Fruit fly (Drosophila melanogaster): ENCODE results near the gene bou.

The bou gene

dm6 chrX:6985182-6985851 lies 969 bp upstream of the bou start (continued):
- TF ChIP-seq usp (GFP tag; optimal IDR thresholded peaks at IDR 0.05) (no peak), tai (GFP tag; optimal IDR thresholded peaks at IDR 0.05) (peak; percentile 92), sv (GFP tag; optimal IDR thresholded peaks at IDR 0.05) (peak; percentile 57), woc (GFP tag; optimal IDR thresholded peaks at IDR 0.05) (peak; percentile 99), OdsH (GFP tag; optimal IDR thresholded peaks at IDR 0.05) (peak; percentile 94), Hr78 (GFP tag; optimal IDR thresholded peaks at IDR 0.05) (no peak), Hnf4 (GFP tag; optimal IDR thresholded peaks at IDR 0.05) (peak; percentile 94), HLH106 (tag; optimal IDR thresholded peaks at IDR 0.05) (peak; percentile 94)

- TF ChIP-seq OdsH (GFP tag; optimal IDR thresholded peaks at IDR 0.05) (no peak), br (GFP tag; optimal IDR thresholded peaks at IDR 0.05) (no peak), N (GFP tag; optimal IDR thresholded peaks at IDR 0.05) (no peak), Dif (GFP tag; optimal IDR thresholded peaks at IDR 0.05; ENCODE audit: partially characterized antibody) (peak; percentile 33), sage (GFP tag; optimal IDR thresholded peaks at IDR 0.05) (no peak)
Observed at dm6 chrX:6987091-6987490, 805 bp downstream of the bou start.

DNA sequence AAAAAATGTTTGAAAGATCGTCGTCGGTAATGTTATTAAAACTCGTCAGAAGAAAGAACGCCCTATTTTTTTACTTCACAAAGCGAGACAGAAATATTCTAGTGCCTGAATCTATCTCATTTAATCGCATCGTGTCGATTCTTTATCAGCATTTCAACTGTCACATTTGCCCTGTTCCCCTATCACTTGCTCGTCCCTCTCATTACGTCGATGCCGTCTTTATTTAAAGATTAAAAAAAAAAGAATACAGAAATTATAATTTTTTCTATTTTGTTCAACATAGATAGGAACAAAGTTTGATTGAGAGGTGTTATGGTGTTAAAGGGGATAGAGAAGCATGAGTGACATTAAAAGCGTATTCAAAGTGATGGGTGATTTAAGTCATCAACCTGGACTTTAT lies 1.8 kb downstream of the bou start:
- TF ChIP-seq Abd-B (GFP tag; optimal IDR thresholded peaks at IDR 0.05) (no peak), Jra (GFP tag; optimal IDR thresholded peaks at IDR 0.05) (no peak), Dfd (GFP tag; optimal IDR thresholded peaks at IDR 0.05) (no peak), woc (GFP tag; optimal IDR thresholded peaks at IDR 0.05) (no peak)

- peak; percentile 60 for TF ChIP-seq psq (GFP tag; optimal IDR thresholded peaks at IDR 0.05)
- TF ChIP-seq h (GFP tag; optimal IDR thresholded peaks at IDR 0.05) = no peak
- no peak for TF ChIP-seq br (GFP tag; optimal IDR thresholded peaks at IDR 0.05)
- no peak for TF ChIP-seq dmrt93B (GFP tag; optimal IDR thresholded peaks at IDR 0.05)
- TF ChIP-seq dl (GFP tag; optimal IDR thresholded peaks at IDR 0.05; ENCODE audit: insufficient read depth in 1 of 2, partially characterized antibody in 2 of 2) = peak; percentile 24 to 38
- no peak for TF ChIP-seq jim (GFP tag; optimal IDR thresholded peaks at IDR 0.05)
- no peak for TF ChIP-seq Abd-B (GFP tag; optimal IDR thresholded peaks at IDR 0.05)
Observed at dm6 chrX:6988632-6989338, 2.5 kb downstream of the bou start.

DNA sequence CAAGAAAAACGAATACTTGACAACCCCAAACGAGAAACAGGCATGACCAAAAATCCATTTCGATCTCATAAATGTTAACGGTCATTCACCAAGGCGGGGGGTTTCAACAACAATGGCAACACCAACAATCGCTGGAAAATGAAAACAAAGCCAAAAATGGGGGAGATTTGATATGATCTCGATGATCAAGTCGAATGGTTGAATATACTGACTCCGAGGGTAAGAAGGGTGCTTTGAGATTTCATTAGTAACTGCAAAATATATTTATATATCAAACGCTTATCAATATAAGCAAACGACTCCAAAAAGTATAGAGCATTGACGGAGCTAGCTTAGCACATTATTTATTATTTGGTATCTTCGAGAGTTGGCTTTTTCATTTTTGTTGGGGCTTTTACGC lies 3.8 kb downstream of the bou start:
- TF ChIP-seq CG9705 (GFP tag; optimal IDR thresholded peaks at IDR 0.05) (no peak), foxo (GFP tag; optimal IDR thresholded peaks at IDR 0.05) (peak in 1 of 2 experiments; percentile 53), usp (GFP tag; optimal IDR thresholded peaks at IDR 0.05) (no peak), woc (GFP tag; optimal IDR thresholded peaks at IDR 0.05) (peak; percentile 51), Sp1 (GFP tag; optimal IDR thresholded peaks at IDR 0.05) (no peak), dsf (GFP tag; optimal IDR thresholded peaks at IDR 0.05; ENCODE audit: borderline replicate concordance) (no peak), dl (GFP tag; optimal IDR thresholded peaks at IDR 0.05; ENCODE audit: insufficient read depth in 1 of 2, partially characterized antibody in 2 of 2) (no peak), h (GFP tag; optimal IDR thresholded peaks at IDR 0.05) (peak; percentile 57), pan (optimal IDR thresholded peaks at IDR 0.05) (no peak), tai (GFP tag; optimal IDR thresholded peaks at IDR 0.05) (no peak), ey (GFP tag; optimal IDR thresholded peaks at IDR 0.05) (peak; percentile 22), fru (GFP tag; optimal IDR thresholded peaks at IDR 0.05) (peak; percentile 44), Hnf4 (GFP tag; optimal IDR thresholded peaks at IDR 0.05) (peak; percentile 18), Mio (GFP tag; optimal IDR thresholded peaks at IDR 0.05) (no peak), dmrt93B (GFP tag; optimal IDR thresholded peaks at IDR 0.05) (peak; percentile 1), N (GFP tag; optimal IDR thresholded peaks at IDR 0.05) (no peak), Hr78 (GFP tag; optimal IDR thresholded peaks at IDR 0.05) (no peak), CG32264 (GFP tag; optimal IDR thresholded peaks at IDR 0.05) (no peak), Rel (GFP tag; optimal IDR thresholded peaks at IDR 0.05) (no peak), Rel (tag; optimal IDR thresholded peaks at IDR 0.05) (peak; percentile 1), rgr (GFP tag; optimal IDR thresholded peaks at IDR 0.05) (peak; percentile 24)
